Fruit fly (Drosophila melanogaster) whole organism: Measurements from ENCODE around the gene CG6497.

Experiments used
- CG8478 ChIP-seq: fragments of >200 bp; optimal IDR thresholded peaks from 2 replicates; lab custom pipeline; 2018; ENCODE audit warnings: inconsistent platforms
- Dll ChIP-seq: fragments of >200 bp; optimal IDR thresholded peaks from 2 replicates; lab custom pipeline; 2017
- EcR ChIP-seq, 2 experiments: fragments of >200 bp; optimal IDR thresholded peaks; 2 replicates each; lab custom pipeline; 2017; ENCODE audit warnings: missing biosample characterization in 2 of 2, missing genetic modification characterization in 2 of 2, missing genetic modification reagents in 2 of 2
- pan ChIP-seq: fragments of >200 bp; optimal IDR thresholded peaks from 2 replicates; lab custom pipeline; 2017
- psq ChIP-seq: fragments of >200 bp; optimal IDR thresholded peaks from 2 replicates; lab custom pipeline; 2017
- usp ChIP-seq: fragments of >200 bp; optimal IDR thresholded peaks from 2 replicates; lab custom pipeline; 2017; ENCODE audit warnings: missing biosample characterization, missing genetic modification characterization, mixed read lengths

CG6497 gene

dm6 chr3L:17219299-17219698 lies 34.4 kb downstream of the CG6497 start:
- TF ChIP-seq CG8478 (lab: Kevin White, UChicago): no peak

dm6 chr3L:17216263-17216662 lies 37.5 kb downstream of the CG6497 start:
- TF ChIP-seq usp: no peak
- TF ChIP-seq EcR (GFP tag; optimal IDR thresholded peaks at IDR 0.05; lab: Kevin White, UChicago): no peak
- TF ChIP-seq psq (lab: Kevin White, UChicago): no peak
- TF ChIP-seq pan (lab: Kevin White, UChicago): no peak
- no peak for TF ChIP-seq CG8478 (lab: Kevin White, UChicago)
- TF ChIP-seq Dll (lab: Kevin White, UChicago): no peak

- no peak for TF ChIP-seq usp
- no peak for TF ChIP-seq psq (lab: Kevin White, UChicago)
- TF ChIP-seq EcR (GFP tag; optimal IDR thresholded peaks at IDR 0.05; lab: Kevin White, UChicago): no peak
- no peak for TF ChIP-seq CG8478 (lab: Kevin White, UChicago)
- TF ChIP-seq Dll (lab: Kevin White, UChicago): no peak
- TF ChIP-seq pan (lab: Kevin White, UChicago): no peak
Observed at dm6 chr3L:17211568-17211967, 42.2 kb downstream of the CG6497 start.

- TF ChIP-seq CG8478 (lab: Kevin White, UChicago) (no peak), Dll (lab: Kevin White, UChicago) (no peak), usp (no peak), pan (lab: Kevin White, UChicago) (no peak), psq (lab: Kevin White, UChicago) (no peak), EcR (GFP tag; optimal IDR thresholded peaks at IDR 0.05; lab: Kevin White, UChicago) (no peak)
Observed at dm6 chr3L:17209402-17209801, 44.3 kb downstream of the CG6497 start.

dm6 chr3L:17208601-17209000 lies 45.1 kb downstream of the CG6497 start:
- TF ChIP-seq pan (lab: Kevin White, UChicago) (no peak), Dll (lab: Kevin White, UChicago) (no peak), CG8478 (lab: Kevin White, UChicago) (no peak), EcR (GFP tag; optimal IDR thresholded peaks at IDR 0.05; lab: Kevin White, UChicago) (no peak), usp (no peak), psq (lab: Kevin White, UChicago) (no peak)
